Fruit fly (Drosophila melanogaster) whole organism, embryonic: ENCODE results near the gene CG13670.

Experiments
- B-H2 ChIP-seq: fragments of 200-800 bp; sonication (Bioruptor generic); optimal IDR thresholded peaks from 2 replicates; lab custom pipeline; 2018; ENCODE audit warnings: missing biosample characterization, mild to moderate bottlenecking, missing genetic modification characterization
- CG10147 ChIP-seq: fragments of 200-800 bp; sonication (Bioruptor generic); optimal IDR thresholded peaks from 2 replicates; lab custom pipeline; 2019; ENCODE audit warnings: missing biosample characterization, mild to moderate bottlenecking, missing genetic modification characterization, moderate library complexity
- CG12071 ChIP-seq: fragments of 200-800 bp; sonication (Bioruptor generic); optimal IDR thresholded peaks from 3 replicates; lab custom pipeline; 2018; ENCODE audit warnings: missing biosample characterization, mild to moderate bottlenecking, missing genetic modification characterization
- CG13424 ChIP-seq: fragments of 200-800 bp; sonication (Bioruptor generic); optimal IDR thresholded peaks from 2 replicates; lab custom pipeline; 2019; ENCODE audit warnings: missing biosample characterization, mild to moderate bottlenecking, missing genetic modification characterization, moderate library complexity
- CG14965 ChIP-seq: fragments of 200-800 bp; sonication (Bioruptor generic); optimal IDR thresholded peaks from 2 replicates; lab custom pipeline; 2016; ENCODE audit warnings: missing biosample characterization, missing genetic modification characterization, borderline replicate concordance
- CG1602 ChIP-seq: fragments of 200-800 bp; sonication (Bioruptor generic); optimal IDR thresholded peaks from 3 replicates; lab custom pipeline; 2016; ENCODE audit warnings: missing biosample characterization, missing genetic modification characterization
- CG16779 ChIP-seq: fragments of 200-800 bp; sonication (Bioruptor generic); IDR thresholded peaks from 2 replicates; pipeline ENCODE4 v1.3.6; 2022; ENCODE audit warnings: missing biosample characterization, missing genetic modification characterization
- CG18619 ChIP-seq: fragments of 200-800 bp; sonication (Bioruptor generic); optimal IDR thresholded peaks from 3 replicates; lab custom pipeline; 2017; ENCODE audit warnings: missing biosample characterization, mild to moderate bottlenecking, missing genetic modification characterization
- CG2678 ChIP-seq: fragments of 200-800 bp; sonication (Bioruptor generic); optimal IDR thresholded peaks from 3 replicates; lab custom pipeline; 2019; ENCODE audit warnings: missing biosample characterization, mild to moderate bottlenecking, missing genetic modification characterization, moderate library complexity
- CG2712 ChIP-seq: fragments of 200-800 bp; optimal IDR thresholded peaks from 3 replicates; lab custom pipeline; 2019; ENCODE audit warnings: missing biosample characterization, mild to moderate bottlenecking, missing genetic modification characterization, moderate library complexity
- CG30020 ChIP-seq: fragments of 200-800 bp; optimal IDR thresholded peaks from 2 replicates; lab custom pipeline; 2019; ENCODE audit warnings: missing biosample characterization, mild to moderate bottlenecking, missing genetic modification characterization, moderate library complexity
- CG3407 ChIP-seq: fragments of 200-800 bp; sonication (Bioruptor generic); optimal IDR thresholded peaks from 2 replicates; lab custom pipeline; 2018; ENCODE audit warnings: missing biosample characterization, mild to moderate bottlenecking, missing genetic modification characterization
- CG7271 ChIP-seq: fragments of 200-800 bp; sonication (Bioruptor generic); optimal IDR thresholded peaks from 2 replicates; lab custom pipeline; 2018; ENCODE audit warnings: missing biosample characterization, mild to moderate bottlenecking, missing genetic modification characterization, moderate library complexity
- CG8359 ChIP-seq: fragments of 200-800 bp; sonication (Bioruptor generic); optimal IDR thresholded peaks from 2 replicates; lab custom pipeline; 2017; ENCODE audit warnings: missing biosample characterization, mild to moderate bottlenecking, missing genetic modification characterization, borderline replicate concordance
- CG9727 ChIP-seq: fragments of 200-800 bp; sonication (Bioruptor generic); optimal IDR thresholded peaks from 3 replicates; lab custom pipeline; 2017; ENCODE audit warnings: missing biosample characterization, mild to moderate bottlenecking, missing genetic modification characterization
- CTCF ChIP-seq: fragments of 200-800 bp; sonication (Bioruptor generic); optimal IDR thresholded peaks from 2 replicates; lab custom pipeline; 2017; ENCODE audit warnings: missing biosample characterization, mild to moderate bottlenecking, missing genetic modification characterization, moderate library complexity
- CoRest ChIP-seq: fragments of 200-800 bp; sonication (Bioruptor generic); optimal IDR thresholded peaks from 3 replicates; lab custom pipeline; 2018; ENCODE audit warnings: missing biosample characterization, mild to moderate bottlenecking, missing genetic modification characterization, moderate library complexity
- Dad ChIP-seq: fragments of 200-800 bp; sonication (Bioruptor generic); optimal IDR thresholded peaks from 3 replicates; lab custom pipeline; 2016; ENCODE audit warnings: missing biosample characterization, missing genetic modification characterization
- Dp ChIP-seq: fragments of 200-800 bp; sonication (Bioruptor generic); optimal IDR thresholded peaks from 2 replicates; lab custom pipeline; 2018; ENCODE audit warnings: missing biosample characterization, mild to moderate bottlenecking, missing genetic modification characterization, moderate library complexity
- ERR ChIP-seq: fragments of 200-800 bp; sonication (Bioruptor generic); optimal IDR thresholded peaks from 2 replicates; lab custom pipeline; 2016; ENCODE audit warnings: missing biosample characterization, missing genetic modification characterization
- GATAe ChIP-seq: fragments of 200-800 bp; sonication (Bioruptor generic); conservative IDR thresholded peaks from 2 replicates; pipeline ENCODE4 v1.3.6; 2022; ENCODE audit warnings: missing biosample characterization, missing genetic modification characterization
- H2.0 ChIP-seq: fragments of 200-800 bp; sonication (Bioruptor generic); IDR thresholded peaks from 2 replicates; pipeline ENCODE4 v1.3.6; 2022; ENCODE audit warnings: missing biosample characterization, missing genetic modification characterization
- MBD-R2 ChIP-seq: fragments of 200-800 bp; sonication (Bioruptor generic); IDR thresholded peaks from 2 replicates; pipeline ENCODE4 v1.3.6; 2022; ENCODE audit warnings: missing biosample characterization, missing genetic modification characterization
- NK7.1 ChIP-seq: fragments of 200-800 bp; sonication (Bioruptor generic); optimal IDR thresholded peaks from 3 replicates; lab custom pipeline; 2016; ENCODE audit warnings: missing biosample characterization, missing genetic modification characterization
- ab ChIP-seq: fragments of 200-800 bp; sonication (Bioruptor generic); optimal IDR thresholded peaks from 2 replicates; lab custom pipeline; 2016; ENCODE audit warnings: missing biosample characterization, missing genetic modification characterization
- bbx ChIP-seq: fragments of 200-800 bp; sonication (Bioruptor generic); IDR thresholded peaks from 2 replicates; pipeline ENCODE4 v1.3.6; 2022; ENCODE audit warnings: missing biosample characterization, missing genetic modification characterization; ENCODE audit not compliant: partially characterized antibody
- bsh ChIP-seq, 2 experiments: fragments of 200-800 bp; sonication (Bioruptor generic); optimal IDR thresholded peaks; 2 replicates each; lab custom pipeline; 2017 to 2018; ENCODE audit warnings: mild to moderate bottlenecking in 2 of 2, missing biosample characterization in 2 of 2, missing genetic modification characterization in 2 of 2, moderate library complexity in 1 of 2
- danr ChIP-seq: fragments of 200-800 bp; sonication (Bioruptor generic); IDR thresholded peaks from 2 replicates; pipeline ENCODE4 v1.3.6; 2022; ENCODE audit warnings: missing biosample characterization, missing genetic modification characterization
- dati ChIP-seq: fragments of 200-800 bp; sonication (Bioruptor generic); IDR thresholded peaks from 2 replicates; pipeline ENCODE4 v1.3.6; 2022; ENCODE audit warnings: missing biosample characterization, missing genetic modification characterization
- fru ChIP-seq: fragments of >200 bp; optimal IDR thresholded peaks from 2 replicates; lab custom pipeline; 2017
- gro ChIP-seq: fragments of 200-800 bp; sonication (Bioruptor generic); optimal IDR thresholded peaks from 2 replicates; lab custom pipeline; 2016; ENCODE audit warnings: missing biosample characterization, missing genetic modification characterization
- klu ChIP-seq: fragments of 200-800 bp; sonication (Bioruptor generic); IDR thresholded peaks from 2 replicates; pipeline ENCODE4 v1.3.6; 2022; ENCODE audit warnings: missing biosample characterization, missing genetic modification characterization
- lbe ChIP-seq: fragments of 200-800 bp; sonication (Bioruptor generic); optimal IDR thresholded peaks from 2 replicates; lab custom pipeline; 2016; ENCODE audit warnings: missing biosample characterization, mild to moderate bottlenecking, missing genetic modification characterization
- lilli ChIP-seq: fragments of 200-800 bp; sonication (Bioruptor generic); optimal IDR thresholded peaks from 3 replicates; lab custom pipeline; 2016; ENCODE audit warnings: missing biosample characterization, missing genetic modification characterization
- lov ChIP-seq, 2 experiments: fragments of 200-800 bp in 1 of 2; fragments of >200 bp in 1 of 2; sonication (Bioruptor generic) in 1 of 2; IDR thresholded peaks in 1 of 2; optimal IDR thresholded peaks in 1 of 2; 2 replicates in 1 of 2; 3 replicates in 1 of 2; pipeline versions ENCODE4 v1.3.6 to Lab custom; 2017 to 2022; ENCODE audit warnings: missing biosample characterization in 1 of 2, missing genetic modification characterization in 1 of 2
- ranshi ChIP-seq: fragments of 200-800 bp; sonication (Bioruptor generic); IDR thresholded peaks from 2 replicates; pipeline ENCODE4 v1.3.6; 2022; ENCODE audit warnings: missing biosample characterization, missing genetic modification characterization
- sens ChIP-seq: fragments of 200-800 bp; sonication (Bioruptor generic); peaks from one replicate; lab custom pipeline; 2016; ENCODE audit warnings: missing biosample characterization, missing genetic modification characterization
- sob ChIP-seq: fragments of 200-800 bp; sonication (Bioruptor generic); IDR thresholded peaks from 2 replicates; pipeline ENCODE4 v1.3.6; 2022; ENCODE audit warnings: missing biosample characterization, missing genetic modification characterization
- sr ChIP-seq: fragments of 200-800 bp; sonication (Bioruptor generic); IDR thresholded peaks from 3 replicates; pipeline ENCODE4 v1.3.6; 2022; ENCODE audit warnings: missing biosample characterization, missing genetic modification characterization
- tgo ChIP-seq: fragments of 200-800 bp; sonication (Bioruptor generic); IDR thresholded peaks from 3 replicates; pipeline ENCODE4 v1.3.6; 2022; ENCODE audit warnings: missing biosample characterization, missing genetic modification characterization
- tll ChIP-seq, 2 experiments: fragments of 200-800 bp in 1 of 2; fragments of >200 bp in 1 of 2; sonication (Bioruptor generic) in 1 of 2; optimal IDR thresholded peaks; 2 replicates each; lab custom pipeline; 2017 to 2019; ENCODE audit warnings: missing biosample characterization in 2 of 2, missing genetic modification characterization in 2 of 2, mild to moderate bottlenecking in 1 of 2, moderate library complexity in 1 of 2
- tx ChIP-seq: fragments of 200-800 bp; sonication (Bioruptor generic); optimal IDR thresholded peaks from 2 replicates; lab custom pipeline; 2016; ENCODE audit warnings: missing biosample characterization, missing genetic modification characterization
- wor ChIP-seq: fragments of 200-800 bp; sonication (Bioruptor generic); IDR thresholded peaks from 2 replicates; pipeline ENCODE4 v1.3.6; 2022; ENCODE audit warnings: missing biosample characterization, missing genetic modification characterization

Gene CG13670

dm6 chr3L:8318916-8319506, 1.6 kb upstream of the CG13670 start, which contains the start of gene CG43059 (continued):
- TF ChIP-seq B-H2 (GFP tag; lab: Kevin White, UChicago), result no peak
- TF ChIP-seq gro, result no peak
- no peak for TF ChIP-seq lov (optimal IDR thresholded peaks at IDR 0.05; lab: Kevin White, UChicago)
- no peak for TF ChIP-seq lov (GFP tag; IDR thresholded peaks at IDR 0.05; lab: Robert Waterston, UW)
- TF ChIP-seq lilli (GFP tag; lab: Kevin White, UChicago), result no peak
- no peak for TF ChIP-seq CoRest (tag; lab: Kevin White, UChicago)
- peak; percentile 1 for TF ChIP-seq CG2712
- TF ChIP-seq tx (GFP tag; lab: Kevin White, UChicago), result no peak
- no peak for TF ChIP-seq fru
- TF ChIP-seq ranshi (GFP tag; lab: Robert Waterston, UW), result no peak
- no peak for TF ChIP-seq dati
- no peak for TF ChIP-seq tll (GFP tag; optimal IDR thresholded peaks at IDR 0.05; lab: Kevin White, UChicago)
- no peak for TF ChIP-seq CG3407
- no peak for TF ChIP-seq CG10147 (GFP tag; lab: Kevin White, UChicago)

- TF ChIP-seq sens, result peak; percentile 38
- TF ChIP-seq CG18619, result no peak
- no peak for TF ChIP-seq CG30020 (tag; lab: Kevin White, UChicago)
- no peak for TF ChIP-seq tgo (GFP tag; lab: Robert Waterston, UW)
- no peak for TF ChIP-seq sob
- peak; percentile 84 for TF ChIP-seq CTCF (GFP tag; lab: Kevin White, UChicago)
- peak; percentile 90 for TF ChIP-seq CG14965 (GFP tag; lab: Kevin White, UChicago)
- no peak for TF ChIP-seq wor (GFP tag; lab: Robert Waterston, UW)
- no peak for TF ChIP-seq CG7271
- TF ChIP-seq ERR (GFP tag; lab: Kevin White, UChicago), result no peak
- TF ChIP-seq CG8359 (GFP tag; lab: Kevin White, UChicago), result no peak
- no peak for TF ChIP-seq sr (GFP tag; lab: Robert Waterston, UW)
- TF ChIP-seq GATAe (GFP tag; lab: Robert Waterston, UW), result no peak
These were observed 3.3 kb downstream of the CG13670 start for dm6 chr3L:8323817-8324216.

dm6 chr3L:8325559-8325958, 5.0 kb downstream of the CG13670 start, which contains the start of gene CG34461:
TSS of gene CG34461 (plus strand) at chr3L:8325859.
- no peak for TF ChIP-seq Dp (GFP tag; lab: Kevin White, UChicago)
- no peak for TF ChIP-seq klu (GFP tag; lab: Robert Waterston, UW)
- no peak for TF ChIP-seq CG2678 (tag; lab: Kevin White, UChicago)
- TF ChIP-seq ab, result no peak
- TF ChIP-seq danr, result no peak
- no peak for TF ChIP-seq bsh (GFP tag; optimal IDR thresholded peaks at IDR 0.05; lab: Kevin White, UChicago)
- TF ChIP-seq H2.0 (GFP tag; lab: Robert Waterston, UW), result no peak
- TF ChIP-seq Dad (GFP tag; lab: Kevin White, UChicago), result no peak
- TF ChIP-seq CG13424 (tag; lab: Kevin White, UChicago), result no peak
- TF ChIP-seq CG1602 (GFP tag; lab: Kevin White, UChicago), result no peak
- TF ChIP-seq CG16779 (GFP tag; lab: Robert Waterston, UW), result no peak
- TF ChIP-seq CG9727 (GFP tag; lab: Kevin White, UChicago), result no peak
- no peak for TF ChIP-seq CG12071 (GFP tag; lab: Kevin White, UChicago)
- TF ChIP-seq NK7.1 (GFP tag; lab: Kevin White, UChicago), result no peak
- TF ChIP-seq MBD-R2 (GFP tag; lab: Robert Waterston, UW), result no peak
- no peak for TF ChIP-seq lbe (GFP tag; lab: Kevin White, UChicago)
- TF ChIP-seq bbx (GFP tag; lab: Robert Waterston, UW), result no peak
